Fruit fly (Drosophila melanogaster): ENCODE data around the gene Xport-A.

Xport-A gene

DNA sequence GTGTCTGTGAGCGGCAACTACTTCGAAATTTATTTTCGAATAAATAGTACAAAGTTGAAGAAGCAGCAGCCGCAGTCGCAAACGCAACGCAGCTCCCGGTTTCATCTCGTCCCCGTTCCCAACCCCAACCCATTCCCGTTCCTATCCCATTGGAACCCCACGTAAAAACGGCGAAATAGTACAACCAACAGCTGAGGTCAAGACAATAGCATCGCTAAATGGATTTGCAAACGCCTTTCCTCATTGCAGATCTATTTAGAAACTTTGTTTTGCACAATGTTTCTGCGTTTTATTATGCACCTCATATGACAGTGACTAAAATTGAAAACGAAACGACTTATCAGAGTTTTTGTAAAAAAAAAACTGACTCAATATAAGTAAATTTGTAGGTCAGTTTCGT is 23.8 kb downstream of the Xport-A start (continued):
- TF ChIP-seq ttk (GFP tag; IDR thresholded peaks at IDR 0.05) (0 out of 2 replicates have a peak, but pooled peaks have one; percentile 8), Lpt (GFP tag; optimal IDR thresholded peaks at IDR 0.05) (no peak), CG7271 (tag; optimal IDR thresholded peaks at IDR 0.05) (no peak), CG17568 (GFP tag; optimal IDR thresholded peaks at IDR 0.05) (no peak), HLH3B (GFP tag; IDR thresholded peaks at IDR 0.05) (peak; percentile 23; the same call in 1 of the 2 replicates), Sox102F (GFP tag; optimal IDR thresholded peaks at IDR 0.05) (peak; percentile 8), HmgD (GFP tag; optimal IDR thresholded peaks at IDR 0.05) (no peak), E2f2 (GFP tag; IDR thresholded peaks at IDR 0.05) (no peak), CG16813 (GFP tag; IDR thresholded peaks at IDR 0.05; ENCODE audit: partially characterized antibody) (no peak), Nf-YB (GFP tag; optimal IDR thresholded peaks at IDR 0.05) (no peak), Sry-β (GFP tag; optimal IDR thresholded peaks at IDR 0.05) (no peak), ase (GFP tag; IDR thresholded peaks at IDR 0.05) (no peak), Sin3A (optimal IDR thresholded peaks at IDR 0.05) (no peak), sob (GFP tag; IDR thresholded peaks at IDR 0.05) (0 out of 2 replicates have a peak, but pooled peaks have one; percentile 19), Trl (optimal IDR thresholded peaks at IDR 0.05) (no peak), Trl (GFP tag; optimal IDR thresholded peaks at IDR 0.05) (no peak), CG10565 (GFP tag; optimal IDR thresholded peaks at IDR 0.05) (no peak), Nf-YA (GFP tag; IDR thresholded peaks at IDR 0.05) (0 out of 2 replicates have a peak, but pooled peaks have one; percentile 22), CG8478 (optimal IDR thresholded peaks at IDR 0.05) (no peak), repo (GFP tag; optimal IDR thresholded peaks at IDR 0.05) (no peak), CG9876 (GFP tag; optimal IDR thresholded peaks at IDR 0.05) (no peak), slbo (GFP tag; IDR thresholded peaks at IDR 0.05) (peak; percentile 23; the same call in 1 of the 2 replicates), Six4 (GFP tag; optimal IDR thresholded peaks at IDR 0.05) (no peak), exex (tag; optimal IDR thresholded peaks at IDR 0.05) (no peak), al (GFP tag; IDR thresholded peaks at IDR 0.05) (no peak), sd (tag; optimal IDR thresholded peaks at IDR 0.05) (no peak), CG14014 (GFP tag; IDR thresholded peaks at IDR 0.05) (no peak), CG1233 (GFP tag; optimal IDR thresholded peaks at IDR 0.05) (no peak), odd (GFP tag; optimal IDR thresholded peaks at IDR 0.05) (no peak), CG7928 (GFP tag; optimal IDR thresholded peaks at IDR 0.05) (no peak), BEAF-32 (GFP tag; optimal IDR thresholded peaks at IDR 0.05) (no peak), BtbVII (GFP tag; optimal IDR thresholded peaks at IDR 0.05) (no peak), crp (GFP tag; optimal IDR thresholded peaks at IDR 0.05) (no peak), cad (GFP tag; optimal IDR thresholded peaks at IDR 0.05) (no peak)

DNA sequence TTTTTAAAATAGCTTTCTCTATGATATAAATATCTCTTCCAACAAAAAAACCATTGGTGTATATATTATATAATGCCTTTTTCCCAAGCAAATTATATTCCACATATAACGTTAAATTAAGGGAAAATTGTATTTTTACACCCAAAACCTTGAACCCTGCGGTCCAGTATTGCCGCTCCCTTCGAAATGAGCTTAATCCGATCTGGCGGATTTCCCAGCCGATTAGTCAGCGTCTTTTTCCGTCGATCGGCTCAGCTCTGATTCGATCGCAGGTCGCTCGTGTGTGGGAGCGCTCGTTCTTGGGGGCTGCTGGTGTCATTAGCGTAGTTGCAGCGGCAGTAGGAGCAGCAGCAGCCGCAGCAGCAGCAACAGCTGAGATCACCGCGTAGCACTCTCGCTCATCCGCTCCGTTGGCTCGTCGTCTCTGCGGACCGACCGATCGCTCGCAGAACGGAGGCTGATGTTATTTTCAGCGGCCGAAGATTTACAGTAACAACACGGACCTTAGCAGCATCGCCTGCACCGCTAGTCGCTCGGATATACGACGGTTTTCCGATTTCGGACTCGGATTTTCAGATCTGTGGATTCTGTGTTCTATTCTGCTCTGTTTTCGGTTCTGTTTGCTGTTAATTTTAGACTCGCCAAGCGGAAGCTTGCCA is 24.7 kb downstream of the Xport-A start, which contains the start of gene CG4733:
Gene CG4733 (plus strand): TSS at position 350 of the 659 bp plus-strand sequence.
- TF ChIP-seq CG34376 (GFP tag; optimal IDR thresholded peaks at IDR 0.05) (no peak), pnt (GFP tag; optimal IDR thresholded peaks at IDR 0.05) (no peak), ap (GFP tag; IDR thresholded peaks at IDR 0.05) (no peak), al (GFP tag; IDR thresholded peaks at IDR 0.05) (no peak), Sry-β (GFP tag; optimal IDR thresholded peaks at IDR 0.05) (peak; percentile 97), ken (GFP tag; IDR thresholded peaks at IDR 0.05) (no peak), CG1603 (tag; optimal IDR thresholded peaks at IDR 0.05) (no peak), CG33213 (GFP tag; optimal IDR thresholded peaks at IDR 0.05) (no peak), CG13424 (tag; optimal IDR thresholded peaks at IDR 0.05) (peak; percentile 26), CG7987 (GFP tag; optimal IDR thresholded peaks at IDR 0.05) (no peak), tgo (GFP tag; IDR thresholded peaks at IDR 0.05) (no peak), fd3F (GFP tag; optimal IDR thresholded peaks at IDR 0.05) (no peak), sd (tag; optimal IDR thresholded peaks at IDR 0.05) (no peak), CG10366 (GFP tag; IDR thresholded peaks at IDR 0.05) (no peak), CG11085 (GFP tag; IDR thresholded peaks at IDR 0.05) (no peak), CG33557 (GFP tag; optimal IDR thresholded peaks at IDR 0.05) (no peak), CG7745 (tag; optimal IDR thresholded peaks at IDR 0.05) (no peak), Drgx (GFP tag; IDR thresholded peaks at IDR 0.05) (peak; percentile 49), wek (GFP tag; optimal IDR thresholded peaks at IDR 0.05) (no peak), slp2 (GFP tag; optimal IDR thresholded peaks at IDR 0.05) (no peak), CG12391 (tag; optimal IDR thresholded peaks at IDR 0.05) (peak; percentile 18), CG30403 (GFP tag; optimal IDR thresholded peaks at IDR 0.05) (peak; percentile 31)

Data from whole organism, embryonic.